Worm (Caenorhabditis elegans): Measurements from ENCODE around the gene str-4.

Gene str-4

DNA sequence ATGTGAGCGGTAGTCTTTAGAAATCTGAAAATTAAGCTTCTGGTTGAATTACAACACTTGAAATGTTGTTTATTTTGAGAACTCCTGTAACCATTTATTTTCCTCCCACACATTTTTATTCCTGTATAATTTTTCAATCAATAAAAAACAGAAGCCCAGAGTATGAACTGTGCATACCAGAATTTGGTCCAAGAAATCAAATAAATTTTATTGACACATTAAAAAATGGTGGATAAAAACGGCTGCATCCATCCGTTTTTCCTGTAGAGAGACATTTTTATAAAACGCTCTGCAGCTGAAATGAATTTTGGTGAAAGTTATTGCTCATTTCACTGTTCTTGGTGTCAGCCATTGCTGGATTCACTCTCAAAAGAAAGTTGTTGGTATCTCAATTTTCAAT, 42.3 kb downstream of the str-4 start, which contains the start of gene C26E1.1:
TSS of gene C26E1.1 (plus strand) at position 301 of the 400 bp plus-strand sequence.
- TF ChIP-seq elt-1 (tag; optimal IDR thresholded peaks at IDR 0.05; ENCODE audit: borderline replicate concordance, insufficient read depth), result no peak
- no peak for TF ChIP-seq cnd-1 (tag; optimal IDR thresholded peaks at IDR 0.05)

DNA sequence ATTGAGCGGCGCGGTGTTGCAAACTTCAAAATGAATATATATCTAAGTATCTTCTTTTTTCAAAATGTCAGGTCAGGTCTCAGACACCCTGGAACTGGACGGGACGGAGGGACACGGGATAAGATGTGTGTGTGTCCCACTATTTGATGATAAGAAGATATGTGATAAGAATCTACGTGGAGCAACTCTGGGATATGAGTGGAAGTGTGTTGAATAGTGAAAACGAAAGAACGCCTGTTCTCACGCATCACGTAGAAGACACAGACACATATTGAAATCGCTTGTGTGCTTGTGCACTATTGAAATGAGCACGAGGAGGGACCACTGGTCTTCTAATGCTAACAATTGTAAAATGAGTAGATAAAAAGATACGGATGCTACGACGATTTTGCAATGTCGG, 43.7 kb downstream of the str-4 start, which contains the start of gene uig-1:
TSS of gene uig-1 (minus strand) at position 120 of the 400 bp plus-strand sequence.
- TF ChIP-seq blmp-1 (tag; optimal IDR thresholded peaks at IDR 0.05) (no peak), M03D4.4 (tag; optimal IDR thresholded peaks at IDR 0.05) (no peak), lin-32 (GFP tag; optimal IDR thresholded peaks at IDR 0.05) (no peak), hlh-1 (tag; optimal IDR thresholded peaks at IDR 0.05) (peak; percentile 47), mep-1 (tag; optimal IDR thresholded peaks at IDR 0.05) (no peak), cnd-1 (tag; optimal IDR thresholded peaks at IDR 0.05) (no peak)

DNA sequence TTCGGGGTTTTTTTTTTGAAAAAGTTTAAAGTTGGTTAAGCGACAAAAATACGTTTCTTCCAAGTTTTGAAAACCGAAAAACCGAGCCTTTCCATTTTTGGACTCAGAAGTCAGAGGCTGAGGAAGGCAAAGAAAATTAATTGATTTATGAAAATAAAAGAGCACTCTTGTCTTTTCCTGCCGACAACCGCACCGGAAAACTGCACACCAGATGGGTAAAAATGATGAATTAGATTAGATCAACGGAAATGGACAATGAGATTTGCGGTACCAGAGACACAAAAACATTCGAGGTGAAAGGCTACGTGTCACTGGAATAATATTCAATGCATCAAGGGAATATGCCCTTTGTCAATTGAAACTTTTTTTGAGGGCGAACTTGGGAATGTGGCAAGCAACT, 45.0 kb downstream of the str-4 start:
- no peak for TF ChIP-seq bed-3 (GFP tag; optimal IDR thresholded peaks at IDR 0.05)
- peak; percentile 96 for TF ChIP-seq ces-1 (GFP tag; optimal IDR thresholded peaks at IDR 0.05)
- no peak for TF ChIP-seq M03D4.4 (tag; optimal IDR thresholded peaks at IDR 0.05)

DNA sequence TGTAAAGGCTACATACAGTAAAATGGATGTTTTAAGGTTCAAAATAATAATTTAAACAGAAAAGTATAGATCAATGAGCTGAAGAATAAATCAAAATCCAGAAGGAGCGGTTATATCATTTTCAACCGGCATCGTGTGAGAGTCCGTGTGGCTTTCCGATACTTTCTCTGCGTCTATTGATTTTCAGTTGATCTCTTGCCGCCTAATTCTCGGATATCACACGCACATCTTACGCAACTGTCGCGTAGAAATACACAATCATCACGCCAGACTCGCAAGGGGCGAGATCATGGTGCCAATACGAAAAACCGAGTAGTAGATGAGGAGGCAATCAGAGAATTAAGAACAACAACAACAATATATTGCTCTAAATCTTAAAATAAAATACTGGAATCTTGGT, 50.7 kb downstream of the str-4 start:
- TF ChIP-seq unc-120 (tag; optimal IDR thresholded peaks at IDR 0.05; ENCODE audit: poor library complexity, severe bottlenecking) (peak; percentile 21), drap-1 (GFP tag; optimal IDR thresholded peaks at IDR 0.05) (no peak), hlh-1 (tag; optimal IDR thresholded peaks at IDR 0.05) (peak; percentile 7)
